Worm (Caenorhabditis elegans) whole organism, L3 larva: ENCODE results near the gene gnrr-4.

Source experiments
- R02D3.7 ChIP-seq: fragments of 150-350 bp; optimal IDR thresholded peaks from 2 replicates; lab custom pipeline; 2014; ENCODE audit warnings: missing biosample characterization, missing genetic modification characterization
- ZK546.5 ChIP-seq: sonication (generic microtip); optimal IDR thresholded peaks from 2 replicates; lab custom pipeline; 2017; ENCODE audit warnings: missing biosample characterization, missing genetic modification characterization
- aly-2 ChIP-seq: fragments of 150-350 bp; optimal IDR thresholded peaks from 2 replicates; lab custom pipeline; 2014; ENCODE audit warnings: missing biosample characterization, missing genetic modification characterization
- ama-1 ChIP-seq: fragments of 150-350 bp; optimal IDR thresholded peaks from 2 replicates; lab custom pipeline; 2018
- ceh-16 ChIP-seq: sonication (generic microtip); optimal IDR thresholded peaks from 2 replicates; lab custom pipeline; 2017; ENCODE audit warnings: missing biosample characterization, missing genetic modification characterization
- ceh-28 ChIP-seq: fragments of 150-350 bp; optimal IDR thresholded peaks from 2 replicates; lab custom pipeline; 2014; ENCODE audit warnings: missing biosample characterization, missing genetic modification reagents, missing genetic modification characterization
- ceh-9 ChIP-seq: sonication (generic microtip); optimal IDR thresholded peaks from 2 replicates; lab custom pipeline; 2018; ENCODE audit warnings: missing biosample characterization, missing genetic modification characterization
- daf-12 ChIP-seq: fragments of 150-350 bp; optimal IDR thresholded peaks from 2 replicates; lab custom pipeline; 2014; ENCODE audit warnings: missing biosample characterization, missing genetic modification reagents, missing genetic modification characterization
- egl-27 ChIP-seq: sonication (generic microtip); optimal IDR thresholded peaks from 4 replicates; lab custom pipeline; 2017; ENCODE audit warnings: missing biosample characterization, missing genetic modification reagents, missing genetic modification characterization
- elt-1 ChIP-seq: fragments of 150-350 bp; optimal IDR thresholded peaks from 2 replicates; lab custom pipeline; 2014; ENCODE audit warnings: missing biosample characterization, missing genetic modification characterization
- elt-2 ChIP-seq: sonication (generic microtip); optimal IDR thresholded peaks from 2 replicates; lab custom pipeline; 2016; ENCODE audit warnings: missing genetic modification reagents, mild to moderate bottlenecking, missing genetic modification characterization, missing compliant biosample characterization
- elt-3 ChIP-seq, 3 experiments: fragments of 150-350 bp in 1 of 3; sonication (generic microtip) in 2 of 3; optimal IDR thresholded peaks; 2 replicates in 2 of 3; 4 replicates in 1 of 3; lab custom pipeline; 2014 to 2017; ENCODE audit warnings: missing biosample characterization in 3 of 3, missing genetic modification characterization in 3 of 3
- eor-1 ChIP-seq, 2 experiments: fragments of 150-350 bp; optimal IDR thresholded peaks; 2 replicates each; lab custom pipeline; 2014 to 2018; ENCODE audit warnings: missing biosample characterization in 2 of 2, missing genetic modification characterization in 2 of 2
- fkh-2 ChIP-seq: fragments of 150-350 bp; optimal IDR thresholded peaks from 2 replicates; lab custom pipeline; 2014; ENCODE audit warnings: missing biosample characterization, missing genetic modification reagents, missing genetic modification characterization
- fos-1 ChIP-seq: fragments of 150-350 bp; optimal IDR thresholded peaks from 2 replicates; lab custom pipeline; 2014; ENCODE audit warnings: missing biosample characterization, missing genetic modification characterization
- hmg-11 ChIP-seq: sonication (generic microtip); optimal IDR thresholded peaks from 2 replicates; lab custom pipeline; 2016; ENCODE audit warnings: missing genetic modification characterization, missing compliant biosample characterization
- lin-15B ChIP-seq: fragments of 150-350 bp; optimal IDR thresholded peaks from 2 replicates; lab custom pipeline; 2014; ENCODE audit warnings: missing biosample characterization, missing genetic modification characterization
- lin-39 ChIP-seq: fragments of 150-350 bp; optimal IDR thresholded peaks from 2 replicates; lab custom pipeline; 2018; ENCODE audit warnings: missing biosample characterization, missing genetic modification reagents, missing genetic modification characterization
- lsy-12 ChIP-seq: sonication (generic microtip); optimal IDR thresholded peaks from 2 replicates; lab custom pipeline; 2016; ENCODE audit warnings: mild to moderate bottlenecking, missing genetic modification characterization, missing compliant biosample characterization
- nfya-1 ChIP-seq: sonication (generic microtip); optimal IDR thresholded peaks from 2 replicates; lab custom pipeline; 2017; ENCODE audit warnings: missing genetic modification characterization, mild to moderate bottlenecking, missing compliant biosample characterization, antibody characterized with exemption, moderate library complexity; ENCODE audit not compliant: insufficient read depth
- nhr-11 ChIP-seq: fragments of 150-350 bp; optimal IDR thresholded peaks from 2 replicates; lab custom pipeline; 2014; ENCODE audit warnings: missing biosample characterization, missing genetic modification characterization
- nhr-23 ChIP-seq: fragments of 150-350 bp; optimal IDR thresholded peaks from 2 replicates; lab custom pipeline; 2014; ENCODE audit warnings: missing biosample characterization, missing genetic modification reagents, missing genetic modification characterization
- nhr-25 ChIP-seq: sonication (generic microtip); optimal IDR thresholded peaks from 2 replicates; lab custom pipeline; 2017; ENCODE audit warnings: missing biosample characterization, missing genetic modification characterization
- nhr-43 ChIP-seq: sonication (generic microtip); optimal IDR thresholded peaks from 2 replicates; lab custom pipeline; 2016; ENCODE audit warnings: mild to moderate bottlenecking, missing genetic modification characterization, missing compliant biosample characterization; ENCODE audit not compliant: poor library complexity, severe bottlenecking
- nhr-76 ChIP-seq: fragments of 150-350 bp; sonication (generic microtip); optimal IDR thresholded peaks from 5 replicates; lab custom pipeline; 2014; ENCODE audit warnings: missing biosample characterization, missing genetic modification characterization
- nhr-77 ChIP-seq: fragments of 150-350 bp; optimal IDR thresholded peaks from 2 replicates; lab custom pipeline; 2014; ENCODE audit warnings: missing biosample characterization, missing genetic modification characterization
- sea-2 ChIP-seq: fragments of 150-350 bp; sonication (generic microtip); optimal IDR thresholded peaks from 4 replicates; lab custom pipeline; 2014; ENCODE audit warnings: missing biosample characterization, missing genetic modification reagents, missing genetic modification characterization
- skn-1 ChIP-seq: fragments of 150-350 bp; optimal IDR thresholded peaks from 2 replicates; lab custom pipeline; 2014; ENCODE audit warnings: missing biosample characterization, missing genetic modification characterization
- snpc-4 ChIP-seq: fragments of 150-350 bp; optimal IDR thresholded peaks from 2 replicates; lab custom pipeline; 2014; ENCODE audit warnings: missing biosample characterization, missing genetic modification characterization
- tbx-2 ChIP-seq: sonication (generic microtip); optimal IDR thresholded peaks from 2 replicates; lab custom pipeline; 2016; ENCODE audit warnings: mild to moderate bottlenecking, missing genetic modification characterization, missing compliant biosample characterization
- zag-1 ChIP-seq: fragments of 150-350 bp; optimal IDR thresholded peaks from 2 replicates; lab custom pipeline; 2014; ENCODE audit warnings: missing biosample characterization, missing genetic modification characterization
- ztf-11 ChIP-seq: fragments of 150-350 bp; optimal IDR thresholded peaks from 2 replicates; lab custom pipeline; 2014; ENCODE audit warnings: missing biosample characterization, missing genetic modification characterization
- ztf-4 ChIP-seq: fragments of 150-350 bp; optimal IDR thresholded peaks from 2 replicates; lab custom pipeline; 2014; ENCODE audit warnings: missing biosample characterization, missing genetic modification characterization

gnrr-4 gene

DNA sequence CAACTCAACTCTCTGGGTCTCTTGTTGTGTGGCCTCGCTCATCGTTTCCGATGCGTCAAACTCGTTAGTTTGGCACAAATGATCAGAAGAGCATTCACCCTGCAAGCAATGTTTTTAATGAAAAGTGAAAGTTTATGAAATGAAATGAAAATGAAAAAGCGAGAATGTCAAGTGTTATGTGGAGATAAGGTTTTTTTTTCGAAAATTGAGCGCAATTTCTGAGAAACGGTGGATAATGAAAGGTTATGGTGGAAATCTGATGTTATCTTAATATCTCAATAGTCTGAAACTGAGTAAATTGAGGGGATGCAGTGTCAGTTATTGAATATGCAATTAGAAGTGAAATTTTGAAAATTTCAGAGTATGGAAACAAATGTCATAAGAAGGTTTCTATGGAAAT is at the start of gene gnrr-4:
gnrr-4 (minus strand) TSS at position 101 of the 400 bp plus-strand sequence.
- TF ChIP-seq nhr-11 (tag; lab: Kevin White, UChicago) = peak; percentile 26
- TF ChIP-seq aly-2 (tag; lab: Kevin White, UChicago) = no peak
- TF ChIP-seq sea-2 (GFP tag; lab: Kevin White, UChicago) = no peak

DNA sequence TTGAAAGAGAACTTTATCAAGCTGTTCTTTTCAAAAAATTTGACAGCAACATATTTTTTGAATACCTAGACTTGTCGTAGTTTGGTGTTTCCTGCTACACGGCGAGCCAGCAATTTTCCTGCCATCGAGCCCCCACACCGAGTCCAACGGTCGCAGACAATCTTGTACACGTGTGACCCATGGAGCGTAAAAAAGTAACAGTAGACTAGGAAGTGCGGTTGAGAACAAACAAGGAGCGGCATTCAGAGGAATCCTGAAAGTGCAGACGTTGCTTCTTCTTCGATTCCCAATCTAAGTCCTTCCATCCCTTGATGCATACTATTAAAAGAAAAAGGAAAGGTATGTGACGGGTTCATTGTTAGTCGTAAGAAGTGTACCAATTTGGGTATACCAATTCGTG is 47.8 kb upstream of the gnrr-4 start, which contains the start of gene twnk-1:
twnk-1 (plus strand) TSS at position 301 of the 400 bp plus-strand sequence.
- TF ChIP-seq tbx-2 (tag; lab: Kevin White, UChicago) (no peak), ceh-16 (no peak), nhr-77 (tag; lab: Kevin White, UChicago) (no peak), aly-2 (tag; lab: Kevin White, UChicago) (no peak), R02D3.7 (no peak), egl-27 (tag; lab: Kevin White, UChicago) (no peak), hmg-11 (tag; lab: Kevin White, UChicago) (no peak), nhr-25 (tag; lab: Kevin White, UChicago) (no peak), elt-3 (tag; optimal IDR thresholded peaks at IDR 0.05; lab: Kevin White, UChicago) (no peak)

DNA sequence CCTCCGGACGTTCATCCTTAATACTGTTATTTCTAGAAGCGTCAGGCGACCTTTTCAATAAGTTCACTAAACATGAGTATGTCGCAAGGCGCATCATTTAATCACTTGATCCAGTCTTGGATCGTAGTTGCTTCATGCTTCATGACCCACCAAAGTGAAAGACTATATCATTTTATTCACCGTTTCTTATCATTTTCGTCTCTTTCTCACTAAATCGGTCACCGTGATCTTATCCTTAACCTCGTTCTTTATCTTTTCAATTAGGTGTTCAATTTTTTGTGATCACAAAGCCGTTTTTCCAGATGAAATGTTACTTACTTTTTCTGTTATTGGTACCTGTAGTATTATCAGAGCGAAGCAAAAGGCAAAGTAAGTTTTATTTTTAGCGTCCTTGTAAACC is 44.8 kb upstream of the gnrr-4 start, which contains the start of gene F46G11.2:
F46G11.2 (plus strand) TSS at position 301 of the 400 bp plus-strand sequence.
- no peak for TF ChIP-seq zag-1
- TF ChIP-seq nhr-23 (tag; lab: Kevin White, UChicago) = peak; percentile 31

DNA sequence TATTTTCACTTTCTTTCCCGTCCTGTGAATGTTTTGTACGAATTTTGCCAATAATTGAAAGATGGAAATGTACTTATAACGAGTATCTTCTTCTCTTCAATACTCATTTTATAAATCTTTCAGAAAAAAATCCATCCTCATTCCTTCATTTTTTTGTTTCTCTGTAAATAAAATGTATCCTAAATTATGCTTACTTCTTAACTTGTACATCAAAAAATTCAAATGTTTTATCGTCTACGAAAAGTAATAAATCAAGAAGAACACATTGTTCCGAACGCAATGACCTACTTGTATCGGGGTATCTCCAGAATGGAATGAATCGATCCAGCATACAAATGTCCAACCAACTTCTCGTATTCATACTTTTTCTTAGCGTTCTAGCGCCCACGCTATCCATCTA is 43.1 kb upstream of the gnrr-4 start, which contains the start of gene F46G11.6:
F46G11.6 (plus strand) TSS at position 301 of the 400 bp plus-strand sequence.
- TF ChIP-seq ztf-11 (tag; lab: Kevin White, UChicago) (no peak), ama-1 (lab: Kevin White, UChicago) (no peak), fkh-2 (tag; lab: Kevin White, UChicago) (no peak), lin-39 (tag; lab: Kevin White, UChicago) (no peak), eor-1 (tag; optimal IDR thresholded peaks at IDR 0.05; lab: Kevin White, UChicago) (no peak), lin-15B (tag; lab: Kevin White, UChicago) (no peak), sea-2 (GFP tag; lab: Kevin White, UChicago) (no peak), zag-1 (no peak), nhr-11 (tag; lab: Kevin White, UChicago) (no peak)

DNA sequence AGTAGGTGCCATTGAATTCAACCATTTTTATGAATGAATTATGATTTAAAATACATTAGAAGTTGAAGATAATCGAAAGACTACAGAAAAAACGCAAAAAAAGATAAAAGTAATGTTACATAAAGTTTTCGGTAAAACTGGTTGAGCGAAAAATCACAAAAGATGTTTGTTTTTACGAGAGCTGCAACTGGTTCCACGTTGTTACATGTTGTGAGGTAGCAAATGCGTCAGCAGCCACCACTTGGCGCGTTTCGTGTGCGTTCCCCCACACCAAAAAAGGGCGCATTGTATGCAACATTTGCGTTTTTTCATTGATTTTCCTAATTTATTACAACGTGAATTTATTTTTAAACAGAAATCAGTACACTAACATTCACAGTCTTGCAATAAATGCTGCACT is 39.0 kb upstream of the gnrr-4 start, which contains the start of gene gakh-1:
gakh-1 (plus strand) TSS at position 347 of the 400 bp plus-strand sequence.
- peak; percentile 46 for TF ChIP-seq nhr-25 (tag; lab: Kevin White, UChicago)
- TF ChIP-seq ZK546.5 = no peak
- TF ChIP-seq nfya-1 (tag; lab: Kevin White, UChicago) = peak; percentile 58
- TF ChIP-seq ztf-11 (tag; lab: Kevin White, UChicago) = no peak
- peak; percentile 32 for TF ChIP-seq nhr-23 (tag; lab: Kevin White, UChicago)
- peak; percentile 60 for TF ChIP-seq nhr-43 (tag; lab: Kevin White, UChicago)
- TF ChIP-seq snpc-4 (tag; lab: Kevin White, UChicago) = no peak
- TF ChIP-seq elt-1 (tag; lab: Kevin White, UChicago) = no peak
- TF ChIP-seq ztf-4 (tag; lab: Kevin White, UChicago) = no peak
- peak; percentile 5 for TF ChIP-seq ceh-28
- no peak for TF ChIP-seq fos-1 (tag; lab: Kevin White, UChicago)
- TF ChIP-seq elt-2 = peak; percentile 52
- peak; percentile 47 for TF ChIP-seq lsy-12
- TF ChIP-seq nhr-76 (tag; lab: Kevin White, UChicago) = no peak
- no peak for TF ChIP-seq ceh-9 (tag; lab: Kevin White, UChicago)
- TF ChIP-seq hmg-11 (tag; lab: Kevin White, UChicago) = peak; percentile 55
- peak; percentile 36 for TF ChIP-seq tbx-2 (tag; lab: Kevin White, UChicago)
- TF ChIP-seq daf-12 (tag; lab: Kevin White, UChicago) = no peak
- TF ChIP-seq skn-1 (tag; lab: Kevin White, UChicago) = peak; percentile 30
